Worm (Caenorhabditis elegans) whole organism, L3 larva: ENCODE measurements around the gene K08D12.4.

Experiments
- ceh-16 ChIP-seq: sonication (generic microtip); optimal IDR thresholded peaks from 2 replicates; lab custom pipeline; 2017; ENCODE audit warnings: missing biosample characterization, missing genetic modification characterization
- ceh-28 ChIP-seq: fragments of 150-350 bp; optimal IDR thresholded peaks from 2 replicates; lab custom pipeline; 2014; ENCODE audit warnings: missing biosample characterization, missing genetic modification reagents, missing genetic modification characterization
- ceh-82 ChIP-seq: fragments of 150-350 bp; optimal IDR thresholded peaks from 2 replicates; lab custom pipeline; 2014; ENCODE audit warnings: missing biosample characterization, missing genetic modification characterization
- daf-12 ChIP-seq: fragments of 150-350 bp; optimal IDR thresholded peaks from 2 replicates; lab custom pipeline; 2014; ENCODE audit warnings: missing biosample characterization, missing genetic modification reagents, missing genetic modification characterization
- egl-5 ChIP-seq: fragments of 150-350 bp; optimal IDR thresholded peaks from 2 replicates; lab custom pipeline; 2017; ENCODE audit warnings: missing biosample characterization, missing genetic modification reagents, missing genetic modification characterization, inconsistent platforms
- elt-1 ChIP-seq: fragments of 150-350 bp; optimal IDR thresholded peaks from 2 replicates; lab custom pipeline; 2014; ENCODE audit warnings: missing biosample characterization, missing genetic modification characterization
- elt-2 ChIP-seq: sonication (generic microtip); optimal IDR thresholded peaks from 2 replicates; lab custom pipeline; 2016; ENCODE audit warnings: missing genetic modification reagents, mild to moderate bottlenecking, missing genetic modification characterization, missing compliant biosample characterization
- eor-1 ChIP-seq, 2 experiments: fragments of 150-350 bp; optimal IDR thresholded peaks; 2 replicates each; lab custom pipeline; 2014 to 2018; ENCODE audit warnings: missing biosample characterization in 2 of 2, missing genetic modification characterization in 2 of 2
- fkh-10 ChIP-seq: sonication (generic microtip); optimal IDR thresholded peaks from 2 replicates; lab custom pipeline; 2017; ENCODE audit warnings: missing biosample characterization, missing genetic modification reagents, missing genetic modification characterization
- fkh-2 ChIP-seq: fragments of 150-350 bp; optimal IDR thresholded peaks from 2 replicates; lab custom pipeline; 2014; ENCODE audit warnings: missing biosample characterization, missing genetic modification reagents, missing genetic modification characterization
- fos-1 ChIP-seq: fragments of 150-350 bp; optimal IDR thresholded peaks from 2 replicates; lab custom pipeline; 2014; ENCODE audit warnings: missing biosample characterization, missing genetic modification characterization
- hmg-11 ChIP-seq: sonication (generic microtip); optimal IDR thresholded peaks from 2 replicates; lab custom pipeline; 2016; ENCODE audit warnings: missing genetic modification characterization, missing compliant biosample characterization
- jun-1 ChIP-seq: fragments of 150-350 bp; optimal IDR thresholded peaks from 2 replicates; lab custom pipeline; 2014; ENCODE audit warnings: missing biosample characterization, missing genetic modification reagents, missing genetic modification characterization
- lin-39 ChIP-seq: fragments of 150-350 bp; optimal IDR thresholded peaks from 2 replicates; lab custom pipeline; 2018; ENCODE audit warnings: missing biosample characterization, missing genetic modification reagents, missing genetic modification characterization
- lsy-12 ChIP-seq: sonication (generic microtip); optimal IDR thresholded peaks from 2 replicates; lab custom pipeline; 2016; ENCODE audit warnings: mild to moderate bottlenecking, missing genetic modification characterization, missing compliant biosample characterization
- mdl-1 ChIP-seq: fragments of 150-350 bp; optimal IDR thresholded peaks from 2 replicates; lab custom pipeline; 2014; ENCODE audit warnings: missing biosample characterization, missing genetic modification characterization
- mml-1 ChIP-seq: fragments of 150-350 bp; sonication (generic microtip); optimal IDR thresholded peaks from 3 replicates; lab custom pipeline; 2014; ENCODE audit warnings: missing biosample characterization, missing genetic modification characterization
- nfya-1 ChIP-seq: sonication (generic microtip); optimal IDR thresholded peaks from 2 replicates; lab custom pipeline; 2017; ENCODE audit warnings: missing genetic modification characterization, mild to moderate bottlenecking, missing compliant biosample characterization, antibody characterized with exemption, moderate library complexity; ENCODE audit not compliant: insufficient read depth
- nhr-11 ChIP-seq: fragments of 150-350 bp; optimal IDR thresholded peaks from 2 replicates; lab custom pipeline; 2014; ENCODE audit warnings: missing biosample characterization, missing genetic modification characterization
- nhr-12 ChIP-seq: fragments of 150-350 bp; optimal IDR thresholded peaks from 2 replicates; lab custom pipeline; 2014; ENCODE audit warnings: missing biosample characterization, missing genetic modification characterization
- nhr-23 ChIP-seq: fragments of 150-350 bp; optimal IDR thresholded peaks from 2 replicates; lab custom pipeline; 2014; ENCODE audit warnings: missing biosample characterization, missing genetic modification reagents, missing genetic modification characterization
- nhr-43 ChIP-seq: sonication (generic microtip); optimal IDR thresholded peaks from 2 replicates; lab custom pipeline; 2016; ENCODE audit warnings: mild to moderate bottlenecking, missing genetic modification characterization, missing compliant biosample characterization; ENCODE audit not compliant: poor library complexity, severe bottlenecking
- nhr-76 ChIP-seq: fragments of 150-350 bp; sonication (generic microtip); optimal IDR thresholded peaks from 5 replicates; lab custom pipeline; 2014; ENCODE audit warnings: missing biosample characterization, missing genetic modification characterization
- nhr-77 ChIP-seq: fragments of 150-350 bp; optimal IDR thresholded peaks from 2 replicates; lab custom pipeline; 2014; ENCODE audit warnings: missing biosample characterization, missing genetic modification characterization
- skn-1 ChIP-seq: fragments of 150-350 bp; optimal IDR thresholded peaks from 2 replicates; lab custom pipeline; 2014; ENCODE audit warnings: missing biosample characterization, missing genetic modification characterization
- snpc-4 ChIP-seq: fragments of 150-350 bp; optimal IDR thresholded peaks from 2 replicates; lab custom pipeline; 2014; ENCODE audit warnings: missing biosample characterization, missing genetic modification characterization
- tbx-2 ChIP-seq: sonication (generic microtip); optimal IDR thresholded peaks from 2 replicates; lab custom pipeline; 2016; ENCODE audit warnings: mild to moderate bottlenecking, missing genetic modification characterization, missing compliant biosample characterization
- unc-39 ChIP-seq: sonication (generic microtip); optimal IDR thresholded peaks from 4 replicates; lab custom pipeline; 2017; ENCODE audit warnings: missing biosample characterization, missing genetic modification characterization
- unc-62 ChIP-seq: fragments of 150-350 bp; sonication (generic microtip); optimal IDR thresholded peaks from 4 replicates; lab custom pipeline; 2014; ENCODE audit warnings: missing biosample characterization, missing genetic modification reagents, missing genetic modification characterization
- ztf-11 ChIP-seq: fragments of 150-350 bp; optimal IDR thresholded peaks from 2 replicates; lab custom pipeline; 2014; ENCODE audit warnings: missing biosample characterization, missing genetic modification characterization
- ztf-4 ChIP-seq: fragments of 150-350 bp; optimal IDR thresholded peaks from 2 replicates; lab custom pipeline; 2014; ENCODE audit warnings: missing biosample characterization, missing genetic modification characterization

K08D12.4 gene

DNA sequence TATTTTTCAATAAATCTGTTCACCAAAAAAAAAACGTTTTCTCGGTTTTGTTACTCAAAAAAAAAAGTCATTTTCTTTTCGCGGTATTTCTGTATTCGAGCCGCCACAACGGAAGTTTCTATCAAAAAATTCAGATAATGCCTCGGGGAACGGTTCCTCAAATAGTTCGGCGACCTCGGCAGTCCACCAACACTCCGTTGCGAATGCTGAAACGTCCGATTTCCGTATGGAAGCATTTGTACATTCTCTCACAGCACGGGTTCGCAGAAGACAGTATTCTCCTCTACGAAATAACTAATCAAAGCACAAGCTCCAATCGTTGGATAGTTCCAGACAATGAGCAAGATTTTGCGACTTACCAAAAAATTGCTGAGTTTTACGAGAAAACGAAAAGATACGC lies 47.1 kb upstream of the K08D12.4 start, which contains the start of gene Y41D4B.4:
Y41D4B.4 (plus strand) TSS at position 133 of the 400 bp plus-strand sequence.
- TF ChIP-seq nhr-43 (no peak), snpc-4 (tag; lab: Kevin White, UChicago) (no peak), daf-12 (tag; lab: Kevin White, UChicago) (no peak), nhr-77 (no peak), nhr-11 (tag; lab: Kevin White, UChicago) (no peak), lsy-12 (no peak), jun-1 (tag; lab: Kevin White, UChicago) (no peak), skn-1 (tag; lab: Kevin White, UChicago) (no peak)
- TF ChIP-seq, all 47 proteins: peak for 0

- TF ChIP-seq mdl-1 (tag; lab: Kevin White, UChicago) (no peak), skn-1 (tag; lab: Kevin White, UChicago) (no peak), hmg-11 (tag; lab: Kevin White, UChicago) (no peak), ztf-4 (tag; lab: Kevin White, UChicago) (no peak), nhr-11 (tag; lab: Kevin White, UChicago) (no peak), tbx-2 (tag; lab: Kevin White, UChicago) (no peak), nhr-23 (tag; lab: Kevin White, UChicago) (no peak), fos-1 (tag; lab: Kevin White, UChicago) (no peak), elt-1 (no peak), unc-39 (no peak)
Observed at ce11 chrIV:1660735-1661134, 46.4 kb upstream of the K08D12.4 start.

- TF ChIP-seq unc-62 (GFP tag; lab: Kevin White, UChicago) (no peak), mml-1 (no peak), ztf-4 (tag; lab: Kevin White, UChicago) (no peak), elt-1 (no peak), lsy-12 (no peak), nhr-11 (tag; lab: Kevin White, UChicago) (no peak), elt-2 (tag; lab: Kevin White, UChicago) (no peak), tbx-2 (tag; lab: Kevin White, UChicago) (no peak), eor-1 (tag; optimal IDR thresholded peaks at IDR 0.05; lab: Kevin White, UChicago) (no peak), egl-5 (tag; lab: Kevin White, UChicago) (no peak), lin-39 (no peak), jun-1 (tag; lab: Kevin White, UChicago) (no peak), nhr-76 (tag; lab: Kevin White, UChicago) (no peak), nfya-1 (tag; lab: Kevin White, UChicago) (no peak)
Observed at ce11 chrIV:1662872-1663271, 44.2 kb upstream of the K08D12.4 start.

DNA sequence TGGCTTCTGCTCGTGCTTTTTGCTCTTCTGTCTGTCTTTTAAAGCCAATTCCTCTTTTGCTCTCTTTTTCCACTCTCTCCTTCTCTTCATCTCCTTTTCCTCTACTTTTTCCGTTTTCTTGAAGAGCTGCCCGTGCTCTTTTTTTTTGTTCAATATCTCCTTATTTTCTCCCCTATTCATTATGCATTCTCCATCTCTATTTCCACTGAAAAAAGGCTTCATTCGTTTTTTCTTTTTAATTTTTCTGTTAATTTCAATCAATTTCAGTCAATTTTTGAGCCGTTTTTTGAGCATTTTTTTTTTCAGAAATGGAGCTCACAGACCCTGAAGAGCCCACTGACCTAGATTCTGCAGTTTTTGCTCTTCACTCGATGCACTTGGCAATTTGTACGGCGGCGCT lies 34.7 kb upstream of the K08D12.4 start, which contains the start of gene Y41D4B.1:
Y41D4B.1 (plus strand) TSS at position 301 of the 400 bp plus-strand sequence.
- TF ChIP-seq fkh-10 (GFP tag; lab: Kevin White, UChicago) (peak; percentile 15), nhr-43 (no peak), fkh-2 (tag; lab: Kevin White, UChicago) (no peak)

DNA sequence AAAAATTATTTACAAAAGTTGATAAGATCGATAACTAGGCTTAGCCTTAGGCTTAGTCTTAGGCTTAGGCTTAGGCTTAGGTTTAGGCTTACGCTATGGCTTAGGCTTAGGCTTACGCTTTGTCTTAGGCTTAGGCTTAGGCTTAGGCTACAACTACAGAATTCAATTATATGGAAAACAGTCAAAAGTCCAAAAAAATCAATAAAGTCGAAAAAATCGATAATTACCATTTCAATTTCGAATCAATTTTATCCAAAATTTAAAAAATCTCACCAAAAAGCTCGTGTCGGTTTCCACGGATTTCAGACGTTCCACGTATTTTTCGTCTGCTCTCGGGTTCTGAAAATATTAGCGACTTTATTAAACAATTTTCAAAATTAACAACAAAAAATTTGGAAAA lies 30.2 kb upstream of the K08D12.4 start:
- TF ChIP-seq skn-1 (tag; lab: Kevin White, UChicago) (no peak), ceh-28 (tag; lab: Kevin White, UChicago) (peak; percentile 59)

DNA sequence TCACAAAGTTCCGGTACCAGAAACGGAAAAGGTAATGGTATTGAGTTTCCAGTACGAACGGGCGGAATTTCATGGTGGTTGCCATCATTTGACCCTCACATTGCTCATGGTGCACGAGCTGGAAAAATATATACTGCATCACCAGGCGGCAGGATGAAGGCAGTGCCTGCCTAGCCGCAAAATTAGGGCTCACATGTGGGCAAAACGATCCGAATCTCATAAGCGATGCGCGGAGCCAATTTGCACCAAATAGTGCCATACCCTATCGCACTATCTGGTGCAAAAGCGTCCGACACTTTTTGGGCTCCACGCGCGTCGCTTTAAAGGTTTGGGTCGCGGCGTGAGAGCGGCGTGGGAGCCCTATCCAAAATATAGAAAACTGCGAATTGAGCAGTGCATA lies 27.9 kb upstream of the K08D12.4 start:
- no peak for TF ChIP-seq tbx-2 (tag; lab: Kevin White, UChicago)
- TF ChIP-seq ceh-16 (tag; lab: Kevin White, UChicago), result no peak
- no peak for TF ChIP-seq ztf-11
- no peak for TF ChIP-seq mdl-1 (tag; lab: Kevin White, UChicago)
- TF ChIP-seq nhr-12 (tag; lab: Kevin White, UChicago), result no peak
- TF ChIP-seq ceh-82, result no peak
